Worm (Caenorhabditis elegans) whole organism, young adult: ENCODE results near the gene mrpl-35.

ENCODE experiments used
- B0019.2 ChIP-seq: fragments of 200-800 bp; sonication (Bioruptor generic); conservative IDR thresholded peaks from 2 replicates; pipeline ENCODE4 v1.3.6; 2022; ENCODE audit warnings: missing genetic modification reagents, missing genetic modification characterization, missing compliant biosample characterization
- B0336.3 ChIP-seq: fragments of 200-800 bp; sonication (Bioruptor generic); IDR thresholded peaks from 2 replicates; pipeline ENCODE4 v1.3.6; 2022; ENCODE audit warnings: missing genetic modification characterization, missing compliant biosample characterization
- D2030.7 ChIP-seq: fragments of 200-800 bp; sonication (Bioruptor generic); IDR thresholded peaks from 2 replicates; pipeline ENCODE4 v1.3.6; 2022; ENCODE audit warnings: missing genetic modification reagents, missing genetic modification characterization, missing compliant biosample characterization
- F33H1.4 ChIP-seq: fragments of 200-800 bp; sonication (Bioruptor generic); IDR thresholded peaks from 2 replicates; pipeline ENCODE4 v1.3.6; 2022; ENCODE audit warnings: missing genetic modification reagents, missing genetic modification characterization, missing compliant biosample characterization
- F39B2.1 ChIP-seq: fragments of 200-800 bp; sonication (Bioruptor generic); IDR thresholded peaks from 2 replicates; pipeline ENCODE4 v1.3.6; 2022; ENCODE audit warnings: missing genetic modification reagents, missing genetic modification characterization, missing compliant biosample characterization
- F49E8.2 ChIP-seq: sonication (generic microtip); optimal IDR thresholded peaks from 3 replicates; lab custom pipeline; 2017; ENCODE audit warnings: missing genetic modification characterization, mild to moderate bottlenecking, missing compliant biosample characterization, antibody characterized with exemption, moderate library complexity; ENCODE audit not compliant: insufficient read depth
- T26A5.8 ChIP-seq: sonication (generic microtip); optimal IDR thresholded peaks from 2 replicates; lab custom pipeline; 2016; ENCODE audit warnings: missing genetic modification characterization, missing compliant biosample characterization
- Y53G8AR.9 ChIP-seq: fragments of 200-800 bp; sonication (Bioruptor generic); conservative IDR thresholded peaks from 2 replicates; pipeline ENCODE4 v1.3.6; 2022; ENCODE audit warnings: missing genetic modification reagents, missing genetic modification characterization, missing compliant biosample characterization
- Y56A3A.18 ChIP-seq: fragments of 200-800 bp; sonication (Bioruptor generic); IDR thresholded peaks from 2 replicates; pipeline ENCODE4 v1.3.6; 2022; ENCODE audit warnings: missing genetic modification reagents, missing genetic modification characterization, missing compliant biosample characterization
- Y79H2A.3 ChIP-seq: fragments of 200-800 bp; sonication (Bioruptor generic); conservative IDR thresholded peaks from 2 replicates; pipeline ENCODE4 v1.3.6; 2022; ENCODE audit warnings: missing genetic modification reagents, missing genetic modification characterization, missing compliant biosample characterization
- akir-1 ChIP-seq: fragments of 200-800 bp; sonication (Bioruptor generic); optimal IDR thresholded peaks from 2 replicates; lab custom pipeline; 2018; ENCODE audit warnings: mild to moderate bottlenecking, missing genetic modification characterization, moderate library complexity, missing compliant biosample characterization
- aptf-2 ChIP-seq: fragments of 200-800 bp; sonication (Bioruptor generic); conservative IDR thresholded peaks from 2 replicates; pipeline ENCODE4 v1.3.6; 2022; ENCODE audit warnings: missing genetic modification reagents, missing genetic modification characterization, missing compliant biosample characterization
- atf-7 ChIP-seq: sonication (generic microtip); optimal IDR thresholded peaks from 2 replicates; lab custom pipeline; 2017; ENCODE audit warnings: mild to moderate bottlenecking, missing genetic modification characterization, missing compliant biosample characterization
- bed-1 ChIP-seq: fragments of 200-800 bp; sonication (Bioruptor generic); IDR thresholded peaks from 2 replicates; pipeline ENCODE4 v1.3.6; 2022; ENCODE audit warnings: missing genetic modification reagents, missing genetic modification characterization, missing compliant biosample characterization
- cebp-1 ChIP-seq, 2 experiments: fragments of 200-800 bp in 1 of 2; sonication (Bioruptor generic) in 1 of 2; sonication (generic microtip) in 1 of 2; IDR thresholded peaks in 1 of 2; optimal IDR thresholded peaks in 1 of 2; 2 replicates each; pipeline versions ENCODE4 v1.3.6 to Lab custom; 2017 to 2022; ENCODE audit warnings: missing compliant biosample characterization in 2 of 2, missing genetic modification characterization in 2 of 2, mild to moderate bottlenecking in 1 of 2, missing genetic modification reagents in 1 of 2, moderate library complexity in 1 of 2
- ceh-100 ChIP-seq: fragments of 200-800 bp; sonication (Bioruptor generic); IDR thresholded peaks from 2 replicates; pipeline ENCODE4 v1.3.6; 2022; ENCODE audit warnings: missing genetic modification reagents, missing genetic modification characterization, missing compliant biosample characterization
- ceh-91 ChIP-seq: fragments of 200-800 bp; sonication (Bioruptor generic); IDR thresholded peaks from 2 replicates; pipeline ENCODE4 v1.3.6; 2022; ENCODE audit warnings: missing genetic modification reagents, missing genetic modification characterization, missing compliant biosample characterization
- dpff-1 ChIP-seq: sonication (generic microtip); optimal IDR thresholded peaks from 2 replicates; lab custom pipeline; 2017; ENCODE audit warnings: mild to moderate bottlenecking, missing genetic modification characterization, missing compliant biosample characterization
- egl-18 ChIP-seq: fragments of 200-800 bp; sonication (Bioruptor generic); IDR thresholded peaks from 2 replicates; pipeline ENCODE4 v1.3.6; 2022; ENCODE audit warnings: missing genetic modification reagents, missing genetic modification characterization, missing compliant biosample characterization
- egrh-3 ChIP-seq: fragments of 200-800 bp; sonication (Bioruptor generic); IDR thresholded peaks from 2 replicates; pipeline ENCODE4 v1.3.6; 2022; ENCODE audit warnings: missing genetic modification reagents, missing genetic modification characterization, missing compliant biosample characterization
- hlh-26 ChIP-seq: fragments of 200-800 bp; sonication (Bioruptor generic); conservative IDR thresholded peaks from 2 replicates; pipeline ENCODE4 v1.3.6; 2022; ENCODE audit warnings: missing genetic modification reagents, missing genetic modification characterization, missing compliant biosample characterization
- hmg-1.2 ChIP-seq: fragments of 200-800 bp; sonication (Bioruptor generic); IDR thresholded peaks from 2 replicates; pipeline ENCODE4 v1.3.6; 2022; ENCODE audit warnings: missing genetic modification reagents, missing genetic modification characterization, missing compliant biosample characterization
- hmg-20 ChIP-seq: fragments of 200-800 bp; sonication (Bioruptor generic); IDR thresholded peaks from 2 replicates; pipeline ENCODE4 v1.3.6; 2022; ENCODE audit warnings: missing genetic modification reagents, missing genetic modification characterization, missing compliant biosample characterization
- lag-1 ChIP-seq: fragments of 200-800 bp; sonication (Bioruptor generic); IDR thresholded peaks from 2 replicates; pipeline ENCODE4 v1.3.6; 2022; ENCODE audit warnings: missing genetic modification reagents, missing genetic modification characterization, missing compliant biosample characterization
- let-607 ChIP-seq, 2 experiments: fragments of 200-800 bp in 1 of 2; sonication (Bioruptor generic) in 1 of 2; sonication (generic microtip) in 1 of 2; optimal IDR thresholded peaks; 2 replicates each; lab custom pipeline; 2016 to 2018; ENCODE audit warnings: mild to moderate bottlenecking in 2 of 2, missing compliant biosample characterization in 2 of 2, missing genetic modification characterization in 2 of 2, moderate library complexity in 2 of 2, missing genotype in 1 of 2
- lin-40 ChIP-seq: sonication (generic microtip); optimal IDR thresholded peaks from 2 replicates; lab custom pipeline; 2016; ENCODE audit warnings: missing genetic modification characterization, mild to moderate bottlenecking, missing compliant biosample characterization, missing genotype, missing genetic modification reagents
- lin-54 ChIP-seq: fragments of 200-800 bp; sonication (Bioruptor generic); optimal IDR thresholded peaks from 2 replicates; lab custom pipeline; 2018; ENCODE audit warnings: mild to moderate bottlenecking, missing genetic modification characterization, missing compliant biosample characterization
- lsl-1 ChIP-seq: fragments of 200-800 bp; sonication (Bioruptor generic); optimal IDR thresholded peaks from 2 replicates; lab custom pipeline; 2018; ENCODE audit warnings: mild to moderate bottlenecking, missing genetic modification characterization, moderate library complexity, missing compliant biosample characterization
- lsy-27 ChIP-seq: sonication (generic microtip); optimal IDR thresholded peaks from 2 replicates; lab custom pipeline; 2017; ENCODE audit warnings: missing genetic modification characterization, mild to moderate bottlenecking, missing compliant biosample characterization, antibody characterized with exemption, missing genotype, borderline replicate concordance; ENCODE audit not compliant: insufficient read depth
- madf-10 ChIP-seq: sonication (generic microtip); optimal IDR thresholded peaks from 2 replicates; lab custom pipeline; 2016; ENCODE audit warnings: mild to moderate bottlenecking, missing genetic modification characterization, missing compliant biosample characterization
- madf-6 ChIP-seq: fragments of 200-800 bp; sonication (Bioruptor generic); IDR thresholded peaks from 2 replicates; pipeline ENCODE4 v1.3.6; 2022; ENCODE audit warnings: missing genetic modification reagents, missing genetic modification characterization, missing compliant biosample characterization
- madf-8 ChIP-seq: fragments of 200-800 bp; sonication (Bioruptor generic); conservative IDR thresholded peaks from 2 replicates; pipeline ENCODE4 v1.3.6; 2022; ENCODE audit warnings: missing genetic modification reagents, missing genetic modification characterization, missing compliant biosample characterization
- mcd-1 ChIP-seq: fragments of 200-800 bp; sonication (Bioruptor generic); IDR thresholded peaks from 2 replicates; pipeline ENCODE4 v1.3.6; 2022; ENCODE audit warnings: missing genetic modification reagents, missing genetic modification characterization, missing compliant biosample characterization
- mel-28 ChIP-seq: sonication (generic microtip); optimal IDR thresholded peaks from 2 replicates; lab custom pipeline; 2016; ENCODE audit warnings: borderline replicate concordance, mild to moderate bottlenecking, missing genetic modification characterization, missing compliant biosample characterization
- mes-4 ChIP-seq: sonication (generic microtip); optimal IDR thresholded peaks from 2 replicates; lab custom pipeline; 2016; ENCODE audit warnings: missing genotype, missing genetic modification characterization, missing compliant biosample characterization
- nhr-120 ChIP-seq: fragments of 200-800 bp; sonication (Bioruptor generic); IDR thresholded peaks from 2 replicates; pipeline ENCODE4 v1.3.6; 2022; ENCODE audit warnings: missing genetic modification characterization, missing compliant biosample characterization
- nhr-90 ChIP-seq: sonication (generic microtip); optimal IDR thresholded peaks from 2 replicates; lab custom pipeline; 2016; ENCODE audit warnings: missing genotype, mild to moderate bottlenecking, missing genetic modification characterization, missing compliant biosample characterization
- pbrm-1 ChIP-seq: fragments of 200-800 bp; sonication (Bioruptor generic); IDR thresholded peaks from 2 replicates; pipeline ENCODE4 v1.3.6; 2022; ENCODE audit warnings: missing genetic modification reagents, missing genetic modification characterization, missing compliant biosample characterization
- sdz-38 ChIP-seq: sonication (generic microtip); optimal IDR thresholded peaks from 2 replicates; lab custom pipeline; 2016; ENCODE audit warnings: missing genotype, missing genetic modification characterization, missing compliant biosample characterization
- tbp1 ChIP-seq: fragments of 200-800 bp; sonication (Bioruptor generic); optimal IDR thresholded peaks from 2 replicates; lab custom pipeline; 2018; ENCODE audit warnings: mild to moderate bottlenecking, missing genetic modification characterization, missing compliant biosample characterization
- tbx-9 ChIP-seq: sonication (generic microtip); optimal IDR thresholded peaks from 2 replicates; lab custom pipeline; 2016; ENCODE audit warnings: borderline replicate concordance, missing genetic modification characterization, inconsistent platforms, missing compliant biosample characterization
- unc-130 ChIP-seq: sonication (generic microtip); optimal IDR thresholded peaks from 2 replicates; lab custom pipeline; 2016; ENCODE audit warnings: missing genetic modification reagents, missing genetic modification characterization, missing compliant biosample characterization
- xnd-1 ChIP-seq: sonication (generic microtip); optimal IDR thresholded peaks from 2 replicates; lab custom pipeline; 2016; ENCODE audit warnings: missing genotype, missing genetic modification reagents, missing genetic modification characterization, missing compliant biosample characterization
- ztf-22 ChIP-seq: fragments of 200-800 bp; sonication (Bioruptor generic); optimal IDR thresholded peaks from 2 replicates; lab custom pipeline; 2018; ENCODE audit warnings: mild to moderate bottlenecking, missing genetic modification characterization, moderate library complexity, missing compliant biosample characterization

Gene mrpl-35

DNA sequence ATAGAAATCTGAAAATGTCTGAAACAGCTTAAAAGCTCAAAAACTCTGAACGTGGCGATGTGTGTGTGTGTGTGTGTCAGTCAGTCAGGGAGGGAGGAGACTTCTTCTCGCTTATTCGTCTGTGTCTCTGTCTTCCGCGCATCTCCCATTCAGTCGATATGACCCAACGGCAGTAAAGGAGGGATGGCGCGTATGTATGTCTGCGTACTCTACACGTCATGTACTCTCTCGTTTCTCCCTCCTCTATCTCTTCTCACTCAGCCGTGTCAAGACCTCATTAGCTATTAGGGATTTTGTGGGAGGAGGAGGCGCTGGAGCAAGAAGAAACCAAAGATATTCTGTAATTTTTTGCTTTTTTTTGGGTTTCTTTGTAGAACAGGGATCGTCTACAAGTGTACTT, 22.0 kb downstream of the mrpl-35 start (continued):
- TF ChIP-seq Y79H2A.3 (GFP tag; lab: Robert Waterston, UW), result no peak
- TF ChIP-seq F39B2.1, result no peak
- no peak for TF ChIP-seq egrh-3 (GFP tag; lab: Robert Waterston, UW)
- TF ChIP-seq B0019.2, result no peak
- TF ChIP-seq hmg-1.2, result peak; percentile 89
- no peak for TF ChIP-seq F49E8.2 (tag; lab: Kevin White, UChicago)
- TF ChIP-seq lin-40 (tag; lab: Kevin White, UChicago), result peak; percentile 41
- 0 out of 2 replicates have a peak, but pooled peaks have one; percentile 24 for TF ChIP-seq mcd-1
- TF ChIP-seq madf-10 (tag; lab: Kevin White, UChicago), result no peak
- no peak for TF ChIP-seq egl-18 (GFP tag; lab: Robert Waterston, UW)
- TF ChIP-seq unc-130 (GFP tag; lab: Kevin White, UChicago), result no peak
- TF ChIP-seq T26A5.8 (tag; lab: Kevin White, UChicago), result no peak
- no peak for TF ChIP-seq lsy-27 (tag; lab: Kevin White, UChicago)
- TF ChIP-seq hlh-26, result no peak
- TF ChIP-seq Y53G8AR.9, result no peak
- TF ChIP-seq nhr-120, result no peak
- TF ChIP-seq ztf-22 (GFP tag; lab: Kevin White, UChicago), result no peak
- no peak for TF ChIP-seq hmg-20
- TF ChIP-seq dpff-1, result no peak
- TF ChIP-seq let-607 (tag; optimal IDR thresholded peaks at IDR 0.05; lab: Kevin White, UChicago), result no peak
- TF ChIP-seq ceh-91, result no peak
- TF ChIP-seq atf-7 (tag; lab: Kevin White, UChicago), result no peak
- TF ChIP-seq aptf-2, result no peak
- TF ChIP-seq sdz-38 (tag; lab: Kevin White, UChicago), result no peak
- no peak for TF ChIP-seq B0336.3 (GFP tag; lab: Robert Waterston, UW)
- no peak for TF ChIP-seq cebp-1 (GFP tag; IDR thresholded peaks at IDR 0.05; lab: Robert Waterston, UW)
- peak; percentile 40 for TF ChIP-seq cebp-1 (tag; optimal IDR thresholded peaks at IDR 0.05; lab: Kevin White, UChicago)
- no peak for TF ChIP-seq mes-4
- TF ChIP-seq Y56A3A.18, result no peak
- no peak for TF ChIP-seq tbx-9 (tag; lab: Kevin White, UChicago)
- TF ChIP-seq tbp1, result no peak
- no peak for TF ChIP-seq bed-1 (GFP tag; lab: Robert Waterston, UW)
- TF ChIP-seq, all 124 proteins: peak for 10

DNA sequence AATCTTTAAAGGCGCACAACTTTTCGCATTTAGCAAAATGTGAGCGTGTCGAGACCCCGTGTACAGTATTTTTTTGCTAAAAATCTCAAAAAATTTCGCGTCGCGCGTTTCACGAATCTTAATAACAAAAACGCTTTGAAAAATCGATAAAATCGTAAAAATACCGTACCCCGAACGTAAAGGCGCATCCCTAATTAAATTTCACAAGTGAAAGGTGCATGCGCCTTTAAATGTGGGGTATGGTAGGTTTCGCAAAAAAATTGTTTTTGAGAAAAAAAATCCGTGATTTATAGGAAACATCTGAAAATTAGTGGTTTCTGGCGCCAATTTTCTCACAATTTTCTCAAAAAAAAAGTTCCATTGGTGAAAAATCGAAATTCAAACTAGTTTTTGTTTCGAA, 24.1 kb downstream of the mrpl-35 start:
- TF ChIP-seq F33H1.4 (GFP tag; lab: Robert Waterston, UW) (peak; percentile 48), let-607 (tag; optimal IDR thresholded peaks at IDR 0.05; lab: Kevin White, UChicago) (no peak), madf-8 (GFP tag; lab: Robert Waterston, UW) (peak; percentile 50), ceh-91 (peak; percentile 46; the same call in 1 of the 2 replicates), lin-54 (GFP tag; lab: Kevin White, UChicago) (peak; percentile 31), lsl-1 (GFP tag; lab: Kevin White, UChicago) (peak; percentile 96), xnd-1 (tag; lab: Kevin White, UChicago) (peak; percentile 84), lag-1 (GFP tag; lab: Robert Waterston, UW) (no peak), mel-28 (tag; lab: Kevin White, UChicago) (no peak), ceh-100 (GFP tag; lab: Robert Waterston, UW) (peak; percentile 67), D2030.7 (GFP tag; lab: Robert Waterston, UW) (0 out of 2 replicates have a peak, but pooled peaks have one; percentile 37), madf-6 (GFP tag; lab: Robert Waterston, UW) (peak; percentile 82), nhr-90 (tag; lab: Kevin White, UChicago) (no peak), pbrm-1 (0 out of 2 replicates have a peak, but pooled peaks have one; percentile 27), akir-1 (GFP tag; lab: Kevin White, UChicago) (no peak)
